Worm (Caenorhabditis elegans) whole organism, L3 larva: ENCODE data around the gene ins-23.

ENCODE experiments used
- R02D3.7 ChIP-seq: fragments of 150-350 bp; optimal IDR thresholded peaks from 2 replicates; lab custom pipeline; 2014; ENCODE audit warnings: missing biosample characterization, missing genetic modification characterization
- ceh-16 ChIP-seq: sonication (generic microtip); optimal IDR thresholded peaks from 2 replicates; lab custom pipeline; 2017; ENCODE audit warnings: missing biosample characterization, missing genetic modification characterization
- ceh-28 ChIP-seq: fragments of 150-350 bp; optimal IDR thresholded peaks from 2 replicates; lab custom pipeline; 2014; ENCODE audit warnings: missing biosample characterization, missing genetic modification reagents, missing genetic modification characterization
- ceh-82 ChIP-seq: fragments of 150-350 bp; optimal IDR thresholded peaks from 2 replicates; lab custom pipeline; 2014; ENCODE audit warnings: missing biosample characterization, missing genetic modification characterization
- ceh-9 ChIP-seq: sonication (generic microtip); optimal IDR thresholded peaks from 2 replicates; lab custom pipeline; 2018; ENCODE audit warnings: missing biosample characterization, missing genetic modification characterization
- daf-12 ChIP-seq: fragments of 150-350 bp; optimal IDR thresholded peaks from 2 replicates; lab custom pipeline; 2014; ENCODE audit warnings: missing biosample characterization, missing genetic modification reagents, missing genetic modification characterization
- egl-27 ChIP-seq: sonication (generic microtip); optimal IDR thresholded peaks from 4 replicates; lab custom pipeline; 2017; ENCODE audit warnings: missing biosample characterization, missing genetic modification reagents, missing genetic modification characterization
- egl-5 ChIP-seq: fragments of 150-350 bp; optimal IDR thresholded peaks from 2 replicates; lab custom pipeline; 2017; ENCODE audit warnings: missing biosample characterization, missing genetic modification reagents, missing genetic modification characterization, inconsistent platforms
- elt-1 ChIP-seq: fragments of 150-350 bp; optimal IDR thresholded peaks from 2 replicates; lab custom pipeline; 2014; ENCODE audit warnings: missing biosample characterization, missing genetic modification characterization
- elt-2 ChIP-seq: sonication (generic microtip); optimal IDR thresholded peaks from 2 replicates; lab custom pipeline; 2016; ENCODE audit warnings: missing genetic modification reagents, mild to moderate bottlenecking, missing genetic modification characterization, missing compliant biosample characterization
- elt-3 ChIP-seq, 3 experiments: fragments of 150-350 bp in 1 of 3; sonication (generic microtip) in 2 of 3; optimal IDR thresholded peaks; 2 replicates in 2 of 3; 4 replicates in 1 of 3; lab custom pipeline; 2014 to 2017; ENCODE audit warnings: missing biosample characterization in 3 of 3, missing genetic modification characterization in 3 of 3
- eor-1 ChIP-seq, 2 experiments: fragments of 150-350 bp; optimal IDR thresholded peaks; 2 replicates each; lab custom pipeline; 2014 to 2018; ENCODE audit warnings: missing biosample characterization in 2 of 2, missing genetic modification characterization in 2 of 2
- fos-1 ChIP-seq: fragments of 150-350 bp; optimal IDR thresholded peaks from 2 replicates; lab custom pipeline; 2014; ENCODE audit warnings: missing biosample characterization, missing genetic modification characterization
- lin-39 ChIP-seq: fragments of 150-350 bp; optimal IDR thresholded peaks from 2 replicates; lab custom pipeline; 2018; ENCODE audit warnings: missing biosample characterization, missing genetic modification reagents, missing genetic modification characterization
- lsy-12 ChIP-seq: sonication (generic microtip); optimal IDR thresholded peaks from 2 replicates; lab custom pipeline; 2016; ENCODE audit warnings: mild to moderate bottlenecking, missing genetic modification characterization, missing compliant biosample characterization
- mdl-1 ChIP-seq: fragments of 150-350 bp; optimal IDR thresholded peaks from 2 replicates; lab custom pipeline; 2014; ENCODE audit warnings: missing biosample characterization, missing genetic modification characterization
- mml-1 ChIP-seq: fragments of 150-350 bp; sonication (generic microtip); optimal IDR thresholded peaks from 3 replicates; lab custom pipeline; 2014; ENCODE audit warnings: missing biosample characterization, missing genetic modification characterization
- nfya-1 ChIP-seq: sonication (generic microtip); optimal IDR thresholded peaks from 2 replicates; lab custom pipeline; 2017; ENCODE audit warnings: missing genetic modification characterization, mild to moderate bottlenecking, missing compliant biosample characterization, antibody characterized with exemption, moderate library complexity; ENCODE audit not compliant: insufficient read depth
- nhr-12 ChIP-seq: fragments of 150-350 bp; optimal IDR thresholded peaks from 2 replicates; lab custom pipeline; 2014; ENCODE audit warnings: missing biosample characterization, missing genetic modification characterization
- nhr-23 ChIP-seq: fragments of 150-350 bp; optimal IDR thresholded peaks from 2 replicates; lab custom pipeline; 2014; ENCODE audit warnings: missing biosample characterization, missing genetic modification reagents, missing genetic modification characterization
- nhr-25 ChIP-seq: sonication (generic microtip); optimal IDR thresholded peaks from 2 replicates; lab custom pipeline; 2017; ENCODE audit warnings: missing biosample characterization, missing genetic modification characterization
- nhr-28 ChIP-seq: fragments of 150-350 bp; optimal IDR thresholded peaks from 2 replicates; lab custom pipeline; 2014; ENCODE audit warnings: missing biosample characterization, missing genetic modification characterization
- nhr-67 ChIP-seq: fragments of 150-350 bp; optimal IDR thresholded peaks from 2 replicates; lab custom pipeline; 2014; ENCODE audit warnings: missing biosample characterization, missing genetic modification characterization
- nhr-76 ChIP-seq: fragments of 150-350 bp; sonication (generic microtip); optimal IDR thresholded peaks from 5 replicates; lab custom pipeline; 2014; ENCODE audit warnings: missing biosample characterization, missing genetic modification characterization
- nhr-77 ChIP-seq: fragments of 150-350 bp; optimal IDR thresholded peaks from 2 replicates; lab custom pipeline; 2014; ENCODE audit warnings: missing biosample characterization, missing genetic modification characterization
- pha-4 ChIP-seq: fragments of 150-350 bp; optimal IDR thresholded peaks from 2 replicates; lab custom pipeline; 2014; ENCODE audit warnings: missing biosample characterization, missing genetic modification reagents, missing genetic modification characterization
- pqm-1 ChIP-seq: fragments of 150-350 bp; optimal IDR thresholded peaks from 2 replicates; lab custom pipeline; 2017; ENCODE audit warnings: missing biosample characterization, missing genetic modification characterization, inconsistent platforms
- sea-2 ChIP-seq: fragments of 150-350 bp; sonication (generic microtip); optimal IDR thresholded peaks from 4 replicates; lab custom pipeline; 2014; ENCODE audit warnings: missing biosample characterization, missing genetic modification reagents, missing genetic modification characterization
- skn-1 ChIP-seq: fragments of 150-350 bp; optimal IDR thresholded peaks from 2 replicates; lab custom pipeline; 2014; ENCODE audit warnings: missing biosample characterization, missing genetic modification characterization
- snpc-4 ChIP-seq: fragments of 150-350 bp; optimal IDR thresholded peaks from 2 replicates; lab custom pipeline; 2014; ENCODE audit warnings: missing biosample characterization, missing genetic modification characterization
- tbx-2 ChIP-seq: sonication (generic microtip); optimal IDR thresholded peaks from 2 replicates; lab custom pipeline; 2016; ENCODE audit warnings: mild to moderate bottlenecking, missing genetic modification characterization, missing compliant biosample characterization
- unc-39 ChIP-seq: sonication (generic microtip); optimal IDR thresholded peaks from 4 replicates; lab custom pipeline; 2017; ENCODE audit warnings: missing biosample characterization, missing genetic modification characterization
- zag-1 ChIP-seq: fragments of 150-350 bp; optimal IDR thresholded peaks from 2 replicates; lab custom pipeline; 2014; ENCODE audit warnings: missing biosample characterization, missing genetic modification characterization
- ztf-11 ChIP-seq: fragments of 150-350 bp; optimal IDR thresholded peaks from 2 replicates; lab custom pipeline; 2014; ENCODE audit warnings: missing biosample characterization, missing genetic modification characterization
- ztf-4 ChIP-seq: fragments of 150-350 bp; optimal IDR thresholded peaks from 2 replicates; lab custom pipeline; 2014; ENCODE audit warnings: missing biosample characterization, missing genetic modification characterization

Gene ins-23

DNA sequence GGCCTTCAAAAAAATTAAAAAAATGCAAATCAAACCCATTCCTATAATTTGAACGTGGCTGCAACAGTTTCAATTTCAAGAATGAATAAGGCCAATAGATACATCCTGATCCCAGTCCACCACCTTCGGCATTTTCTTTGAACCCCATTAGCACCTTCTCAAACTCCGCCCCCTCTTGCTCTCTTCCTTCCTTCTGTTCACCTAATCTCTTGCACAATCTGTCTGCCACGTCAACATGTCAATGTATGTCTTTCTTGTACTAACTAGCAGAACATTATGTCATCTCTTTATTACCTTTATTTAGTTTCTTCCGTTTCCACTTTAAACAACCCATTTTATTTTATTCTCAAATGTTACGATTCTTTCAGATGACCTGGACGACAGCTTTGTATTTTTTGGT is 34.5 kb upstream of the ins-23 start, which contains the start of gene C05B5.4:
TSS of gene C05B5.4 (plus strand) at position 351 of the 400 bp plus-strand sequence.
- TF ChIP-seq nhr-23 (tag; lab: Kevin White, UChicago), result no peak
- no peak for TF ChIP-seq ztf-4
- no peak for TF ChIP-seq tbx-2
- TF ChIP-seq ceh-16, result no peak
- TF ChIP-seq egl-27 (tag; lab: Kevin White, UChicago), result no peak
- TF ChIP-seq lin-39, result no peak

DNA sequence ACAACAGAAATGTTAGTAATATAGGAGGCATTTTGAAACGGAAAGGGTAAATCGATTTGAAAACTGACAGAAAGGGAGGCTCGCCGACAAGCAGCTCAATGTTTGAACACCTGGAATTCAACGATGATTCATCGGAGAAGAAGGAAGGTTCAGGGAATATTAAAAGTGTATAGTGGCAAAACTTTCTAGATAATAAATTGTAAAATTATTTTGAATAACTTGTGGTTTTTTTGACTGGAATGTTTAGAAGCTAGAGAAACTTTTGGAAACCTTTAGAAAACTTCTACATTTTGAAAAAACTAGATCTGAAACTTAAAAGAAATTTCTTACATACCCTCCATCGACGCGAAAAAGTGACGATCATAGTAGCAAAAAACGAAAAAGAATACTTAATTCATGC is 30.2 kb upstream of the ins-23 start, which contains the start of gene pqn-8:
TSS of gene pqn-8 (minus strand) at position 101 of the 400 bp plus-strand sequence.
- TF ChIP-seq zag-1 (no peak), skn-1 (tag; lab: Kevin White, UChicago) (no peak), ceh-16 (no peak), lsy-12 (no peak), ztf-11 (tag; lab: Kevin White, UChicago) (no peak), pha-4 (no peak), ceh-9 (tag; lab: Kevin White, UChicago) (no peak), ztf-4 (no peak), mdl-1 (no peak), tbx-2 (no peak), nhr-25 (tag; lab: Kevin White, UChicago) (no peak)

DNA sequence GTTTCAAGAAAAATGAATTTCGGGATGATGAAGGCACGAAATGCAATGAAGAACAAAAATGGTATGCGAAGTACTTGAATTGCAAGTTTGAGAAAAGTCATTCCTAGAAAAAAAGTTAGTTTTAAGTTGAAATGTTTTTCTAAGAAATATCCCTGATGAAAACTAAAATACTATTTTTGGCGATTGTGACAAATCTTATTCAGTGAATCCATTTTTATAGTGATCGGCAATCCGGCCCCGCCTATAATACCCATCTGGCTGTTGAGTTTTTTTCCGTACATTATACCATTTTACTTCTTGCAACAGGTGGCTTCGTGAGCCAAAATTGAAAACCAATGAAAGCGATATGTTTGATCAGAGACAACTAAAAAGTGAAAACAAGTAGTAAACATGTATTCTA is 28.8 kb upstream of the ins-23 start, which contains the start of gene C05B5.17:
TSS of gene C05B5.17 (minus strand) at position 101 of the 400 bp plus-strand sequence.
- TF ChIP-seq ceh-82 (tag; lab: Kevin White, UChicago), result no peak
- no peak for TF ChIP-seq daf-12 (tag; lab: Kevin White, UChicago)
- TF ChIP-seq ceh-28 (tag; lab: Kevin White, UChicago), result no peak
- no peak for TF ChIP-seq R02D3.7 (tag; lab: Kevin White, UChicago)
- no peak for TF ChIP-seq pqm-1 (tag; lab: Kevin White, UChicago)
- no peak for TF ChIP-seq elt-2 (tag; lab: Kevin White, UChicago)
- TF ChIP-seq nhr-28, result no peak
- no peak for TF ChIP-seq elt-3 (tag; optimal IDR thresholded peaks at IDR 0.05; lab: Kevin White, UChicago)
- TF ChIP-seq sea-2 (GFP tag; lab: Kevin White, UChicago), result no peak
- TF ChIP-seq elt-1 (tag; lab: Kevin White, UChicago), result no peak
- TF ChIP-seq nfya-1 (tag; lab: Kevin White, UChicago), result no peak
- TF ChIP-seq lsy-12, result no peak
- TF ChIP-seq, all 47 proteins: peak for 0

DNA sequence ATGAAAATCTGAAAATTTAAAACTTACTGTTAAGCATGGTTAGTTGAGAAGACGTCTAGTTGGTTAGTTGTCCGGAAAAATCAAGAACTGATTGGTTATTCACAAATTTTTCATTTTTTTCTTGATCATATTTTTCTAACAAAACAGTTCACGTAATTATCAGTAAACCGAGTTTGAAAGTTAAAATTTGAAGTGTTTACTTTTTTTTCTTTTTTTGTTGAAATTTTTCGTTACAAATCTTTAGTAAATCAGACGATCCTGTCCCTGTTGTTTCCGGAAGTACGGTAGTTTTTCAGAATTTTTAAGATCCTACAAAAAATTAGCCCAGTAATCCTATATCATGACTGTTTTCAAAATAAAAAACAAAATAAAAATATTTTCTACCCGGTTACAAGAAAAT is 27.6 kb upstream of the ins-23 start, which contains the start of gene C05B5.2:
TSS of gene C05B5.2 (minus strand) at position 101 of the 400 bp plus-strand sequence.
- no peak for TF ChIP-seq lin-39

DNA sequence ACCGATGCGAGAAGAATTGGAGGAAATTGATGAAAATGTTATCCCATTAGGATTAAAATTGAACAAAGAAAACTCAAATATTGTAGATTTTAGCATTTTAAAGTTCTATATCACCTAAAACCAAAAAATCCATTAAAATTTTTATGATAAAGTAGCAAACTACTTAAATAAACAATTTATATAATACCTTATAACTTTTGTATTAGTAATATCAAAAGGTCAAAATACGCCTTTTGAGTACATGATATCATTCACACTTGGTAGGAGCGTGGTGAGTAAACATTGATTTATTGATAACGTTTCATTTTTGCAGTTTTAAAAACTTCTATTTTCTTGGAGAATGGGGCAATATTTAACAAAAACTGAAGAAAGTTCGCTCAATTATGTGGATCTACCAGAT is 27.0 kb upstream of the ins-23 start, which contains the start of gene C05B5.5:
TSS of gene C05B5.5 (plus strand) at position 301 of the 400 bp plus-strand sequence.
- TF ChIP-seq nhr-12 (tag; lab: Kevin White, UChicago) (no peak), fos-1 (no peak), nhr-77 (tag; lab: Kevin White, UChicago) (no peak), mml-1 (tag; lab: Kevin White, UChicago) (no peak), unc-39 (tag; lab: Kevin White, UChicago) (no peak), nhr-76 (tag; lab: Kevin White, UChicago) (no peak), nhr-67 (tag; lab: Kevin White, UChicago) (no peak), egl-5 (tag; lab: Kevin White, UChicago) (no peak), zag-1 (no peak), nfya-1 (tag; lab: Kevin White, UChicago) (no peak), eor-1 (tag; optimal IDR thresholded peaks at IDR 0.05; lab: Kevin White, UChicago) (no peak), ztf-4 (no peak), snpc-4 (tag; lab: Kevin White, UChicago) (no peak)
- TF ChIP-seq, all 47 proteins: peak for 0
